Worm (Caenorhabditis elegans): ENCODE measurements around the gene srbc-60.

Gene srbc-60

ce11 chrV:774875-775359 is 5.2 kb upstream of the srbc-60 start, which contains the start of gene srbc-58:
TSS of gene srbc-58 (plus strand) at chrV:774995.
- no peak for TF ChIP-seq aly-1 (tag; optimal IDR thresholded peaks at IDR 0.05)
- no peak for TF ChIP-seq tbx-11 (GFP tag; IDR thresholded peaks at IDR 0.05)
- TF ChIP-seq sea-1 (GFP tag; conservative IDR thresholded peaks at IDR 0.05), result 0 out of 2 replicates have a peak, but pooled peaks have one; percentile 44
- no peak for TF ChIP-seq ama-1 (optimal IDR thresholded peaks at IDR 0.05)
- TF ChIP-seq tra-4 (tag; optimal IDR thresholded peaks at IDR 0.05), result no peak
- TF ChIP-seq ceh-13 (GFP tag; optimal IDR thresholded peaks at IDR 0.05), result no peak
- no peak for TF ChIP-seq scrt-1 (GFP tag; IDR thresholded peaks at IDR 0.05)
- no peak for TF ChIP-seq ets-7 (tag; optimal IDR thresholded peaks at IDR 0.05)

DNA sequence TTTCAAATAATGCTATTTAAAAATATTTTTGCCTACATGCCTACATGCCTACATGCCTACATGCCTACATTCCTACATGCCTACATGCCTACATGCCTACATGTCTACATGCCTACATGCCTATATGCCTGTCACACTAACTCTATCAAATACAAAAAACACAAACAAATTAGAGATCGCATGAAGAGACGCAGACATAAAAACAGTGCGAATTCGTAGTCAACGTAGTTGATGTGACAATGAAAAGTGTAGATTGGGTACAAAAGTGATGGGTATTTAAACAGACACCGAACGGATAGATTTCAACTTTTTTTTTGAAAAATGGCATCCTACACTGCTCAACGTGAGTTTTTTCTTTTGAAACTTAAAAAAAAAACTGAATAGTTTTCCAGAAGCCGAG is 2.8 kb upstream of the srbc-60 start, which contains the start of gene R09E12.9:
TSS of gene R09E12.9 (plus strand) at position 316 of the 400 bp plus-strand sequence.
- TF ChIP-seq sea-1 (GFP tag; conservative IDR thresholded peaks at IDR 0.05) (no peak), tbx-37 (GFP tag; conservative IDR thresholded peaks at IDR 0.05) (no peak), pes-1 (GFP tag; IDR thresholded peaks at IDR 0.05) (no peak), tbx-11 (GFP tag; IDR thresholded peaks at IDR 0.05) (no peak), hmg-4 (GFP tag; optimal IDR thresholded peaks at IDR 0.05) (no peak), B0310.2 (tag; optimal IDR thresholded peaks at IDR 0.05) (no peak), ets-7 (tag; optimal IDR thresholded peaks at IDR 0.05) (no peak), ceh-13 (GFP tag; optimal IDR thresholded peaks at IDR 0.05) (no peak), flt-1 (GFP tag; IDR thresholded peaks at IDR 0.05) (no peak), hmbx-1 (tag; optimal IDR thresholded peaks at IDR 0.05) (no peak), hnd-1 (tag; optimal IDR thresholded peaks at IDR 0.05) (no peak), scrt-1 (GFP tag; IDR thresholded peaks at IDR 0.05) (no peak), ceh-36 (tag; optimal IDR thresholded peaks at IDR 0.05) (no peak), ama-1 (optimal IDR thresholded peaks at IDR 0.05) (no peak), F13C5.2 (tag; optimal IDR thresholded peaks at IDR 0.05) (no peak), aly-1 (tag; optimal IDR thresholded peaks at IDR 0.05) (no peak), tra-4 (tag; optimal IDR thresholded peaks at IDR 0.05) (no peak)

DNA sequence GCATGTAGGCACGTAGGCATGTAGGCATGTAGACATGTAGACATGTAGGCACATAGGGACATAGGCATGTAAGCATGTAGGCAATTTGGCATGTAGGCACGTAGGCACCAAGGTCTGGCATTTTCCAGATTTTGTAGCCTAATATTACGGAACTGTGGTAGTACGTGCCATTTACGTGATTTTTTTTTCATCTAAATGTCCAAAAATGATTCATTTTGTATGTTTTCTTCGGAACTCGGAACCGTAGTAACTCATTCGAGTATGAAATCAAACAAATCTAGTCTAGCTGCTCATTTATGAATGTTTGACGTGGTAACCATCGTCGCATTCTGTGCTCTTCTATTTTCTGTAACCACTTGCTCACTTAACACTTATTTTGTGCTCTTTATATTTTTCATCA is 1.8 kb upstream of the srbc-60 start, which contains the start of gene srbc-59:
TSS of gene srbc-59 (plus strand) at position 301 of the 400 bp plus-strand sequence.
- TF ChIP-seq ceh-36 (tag; optimal IDR thresholded peaks at IDR 0.05) (no peak), hnd-1 (tag; optimal IDR thresholded peaks at IDR 0.05) (no peak), aly-1 (tag; optimal IDR thresholded peaks at IDR 0.05) (no peak), flt-1 (GFP tag; IDR thresholded peaks at IDR 0.05) (no peak), sea-1 (GFP tag; conservative IDR thresholded peaks at IDR 0.05) (no peak), scrt-1 (GFP tag; IDR thresholded peaks at IDR 0.05) (no peak), B0310.2 (tag; optimal IDR thresholded peaks at IDR 0.05) (no peak), ama-1 (optimal IDR thresholded peaks at IDR 0.05) (no peak), tbx-11 (GFP tag; IDR thresholded peaks at IDR 0.05) (no peak), pes-1 (GFP tag; IDR thresholded peaks at IDR 0.05) (no peak), ets-7 (tag; optimal IDR thresholded peaks at IDR 0.05) (no peak), F13C5.2 (tag; optimal IDR thresholded peaks at IDR 0.05) (no peak), hmbx-1 (tag; optimal IDR thresholded peaks at IDR 0.05) (no peak), hmg-4 (GFP tag; optimal IDR thresholded peaks at IDR 0.05) (no peak), ceh-13 (GFP tag; optimal IDR thresholded peaks at IDR 0.05) (no peak), tra-4 (tag; optimal IDR thresholded peaks at IDR 0.05) (no peak), tbx-37 (GFP tag; conservative IDR thresholded peaks at IDR 0.05) (no peak)

ce11 chrV:782432-782831 is 2.3 kb downstream of the srbc-60 start, which contains the start of gene srab-16:
TSS of gene srab-16 (plus strand) at chrV:782732.
- no peak for TF ChIP-seq ama-1 (optimal IDR thresholded peaks at IDR 0.05)
- TF ChIP-seq pes-1 (GFP tag; IDR thresholded peaks at IDR 0.05), result no peak
- no peak for TF ChIP-seq ceh-36 (tag; optimal IDR thresholded peaks at IDR 0.05)
- no peak for TF ChIP-seq tbx-11 (GFP tag; IDR thresholded peaks at IDR 0.05)
- no peak for TF ChIP-seq hmbx-1 (tag; optimal IDR thresholded peaks at IDR 0.05)
- no peak for TF ChIP-seq ceh-13 (GFP tag; optimal IDR thresholded peaks at IDR 0.05)

ce11 chrV:794092-794491 is 14.0 kb downstream of the srbc-60 start:
- TF ChIP-seq hmg-4 (GFP tag; optimal IDR thresholded peaks at IDR 0.05) (no peak), scrt-1 (GFP tag; IDR thresholded peaks at IDR 0.05) (no peak), aly-1 (tag; optimal IDR thresholded peaks at IDR 0.05) (no peak), ceh-36 (tag; optimal IDR thresholded peaks at IDR 0.05) (no peak)

DNA sequence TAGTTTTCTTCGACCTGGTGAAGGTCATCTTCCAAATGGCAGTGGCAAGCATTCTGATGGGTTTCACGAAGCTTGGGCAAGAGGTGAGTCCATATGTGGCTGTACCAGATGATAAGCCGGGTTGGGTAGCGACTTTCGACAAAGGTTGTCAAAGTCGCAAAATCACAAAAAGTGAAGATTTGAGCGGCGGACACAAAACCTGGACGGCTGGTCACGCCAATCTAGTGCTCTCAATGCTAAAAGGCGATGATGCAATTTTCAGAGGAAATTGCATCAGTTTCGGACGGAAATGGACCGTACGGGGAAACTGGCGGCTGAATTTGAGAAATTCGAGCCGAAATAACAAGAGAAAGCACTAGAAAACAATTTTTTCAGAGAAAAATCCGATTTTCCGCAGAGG is 17.1 kb downstream of the srbc-60 start:
- TF ChIP-seq scrt-1 (GFP tag; IDR thresholded peaks at IDR 0.05), result no peak
- no peak for TF ChIP-seq sea-1 (GFP tag; conservative IDR thresholded peaks at IDR 0.05)
- TF ChIP-seq flt-1 (GFP tag; IDR thresholded peaks at IDR 0.05), result no peak
- no peak for TF ChIP-seq B0310.2 (tag; optimal IDR thresholded peaks at IDR 0.05)
- TF ChIP-seq aly-1 (tag; optimal IDR thresholded peaks at IDR 0.05), result no peak
- TF ChIP-seq ceh-13 (GFP tag; optimal IDR thresholded peaks at IDR 0.05), result no peak
- no peak for TF ChIP-seq pes-1 (GFP tag; IDR thresholded peaks at IDR 0.05)
- TF ChIP-seq hnd-1 (tag; optimal IDR thresholded peaks at IDR 0.05), result no peak
- TF ChIP-seq ets-7 (tag; optimal IDR thresholded peaks at IDR 0.05), result no peak
- TF ChIP-seq tra-4 (tag; optimal IDR thresholded peaks at IDR 0.05), result no peak
- TF ChIP-seq tbx-11 (GFP tag; IDR thresholded peaks at IDR 0.05), result no peak
- TF ChIP-seq tbx-37 (GFP tag; conservative IDR thresholded peaks at IDR 0.05), result no peak
- no peak for TF ChIP-seq hmbx-1 (tag; optimal IDR thresholded peaks at IDR 0.05)
- TF ChIP-seq F13C5.2 (tag; optimal IDR thresholded peaks at IDR 0.05), result no peak
- no peak for TF ChIP-seq hmg-4 (GFP tag; optimal IDR thresholded peaks at IDR 0.05)

ce11 chrV:800271-800670 is 20.2 kb downstream of the srbc-60 start:
- TF ChIP-seq ama-1 (optimal IDR thresholded peaks at IDR 0.05), result no peak
- no peak for TF ChIP-seq F13C5.2 (tag; optimal IDR thresholded peaks at IDR 0.05)
- TF ChIP-seq hmbx-1 (tag; optimal IDR thresholded peaks at IDR 0.05), result no peak
- TF ChIP-seq tbx-11 (GFP tag; IDR thresholded peaks at IDR 0.05), result no peak
- no peak for TF ChIP-seq ceh-13 (GFP tag; optimal IDR thresholded peaks at IDR 0.05)
- TF ChIP-seq hmg-4 (GFP tag; optimal IDR thresholded peaks at IDR 0.05), result no peak
- no peak for TF ChIP-seq hnd-1 (tag; optimal IDR thresholded peaks at IDR 0.05)
- no peak for TF ChIP-seq tra-4 (tag; optimal IDR thresholded peaks at IDR 0.05)
- no peak for TF ChIP-seq tbx-37 (GFP tag; conservative IDR thresholded peaks at IDR 0.05)
- TF ChIP-seq flt-1 (GFP tag; IDR thresholded peaks at IDR 0.05), result no peak
- no peak for TF ChIP-seq ets-7 (tag; optimal IDR thresholded peaks at IDR 0.05)
- TF ChIP-seq pes-1 (GFP tag; IDR thresholded peaks at IDR 0.05), result no peak
